Fruit fly (Drosophila melanogaster): ENCODE results near the gene CG2931.

CG2931 gene

dm6 chr3R:5588573-5588972 lies 20.2 kb upstream of the CG2931 start, which contains the start of gene PolZ2:
PolZ2 (plus strand) TSS chr3R:5588873.
- TF ChIP-seq Rel (GFP tag; optimal IDR thresholded peaks at IDR 0.05) = no peak
- no peak for TF ChIP-seq Rel (tag; optimal IDR thresholded peaks at IDR 0.05)
- no peak for TF ChIP-seq Sp1 (GFP tag; optimal IDR thresholded peaks at IDR 0.05)

dm6 chr3R:5587863-5588519 lies 19.6 kb upstream of the CG2931 start, which contains the start of gene CG2926:
CG2926 (minus strand) TSS chr3R:5588380.
- TF ChIP-seq dmrt93B (GFP tag; optimal IDR thresholded peaks at IDR 0.05) = no peak
- no peak for TF ChIP-seq psq (GFP tag; optimal IDR thresholded peaks at IDR 0.05)
- peak; percentile 58 for TF ChIP-seq jim (GFP tag; optimal IDR thresholded peaks at IDR 0.05)
- TF ChIP-seq ey (GFP tag; optimal IDR thresholded peaks at IDR 0.05) = peak; percentile 34
- TF ChIP-seq Hr83 (GFP tag; optimal IDR thresholded peaks at IDR 0.05; ENCODE audit: poor library complexity, severe bottlenecking) = peak; percentile 88
- TF ChIP-seq Dfd (GFP tag; optimal IDR thresholded peaks at IDR 0.05) = no peak
- TF ChIP-seq CG9705 (GFP tag; optimal IDR thresholded peaks at IDR 0.05) = peak; percentile 16
- TF ChIP-seq OdsH (GFP tag; optimal IDR thresholded peaks at IDR 0.05) = peak; percentile 15
- TF ChIP-seq Jra (GFP tag; optimal IDR thresholded peaks at IDR 0.05) = no peak
- no peak for TF ChIP-seq Hnf4 (GFP tag; optimal IDR thresholded peaks at IDR 0.05)
- TF ChIP-seq h (GFP tag; optimal IDR thresholded peaks at IDR 0.05) = peak; percentile 54
- TF ChIP-seq br (GFP tag; optimal IDR thresholded peaks at IDR 0.05) = no peak
- TF ChIP-seq Abd-B (GFP tag; optimal IDR thresholded peaks at IDR 0.05) = no peak
- no peak for TF ChIP-seq pan (optimal IDR thresholded peaks at IDR 0.05)

- TF ChIP-seq br (GFP tag; optimal IDR thresholded peaks at IDR 0.05) (peak; percentile 4), dmrt93B (GFP tag; optimal IDR thresholded peaks at IDR 0.05) (no peak)
Observed at dm6 chr3R:5573883-5574282, 5.5 kb upstream of the CG2931 start.

DNA sequence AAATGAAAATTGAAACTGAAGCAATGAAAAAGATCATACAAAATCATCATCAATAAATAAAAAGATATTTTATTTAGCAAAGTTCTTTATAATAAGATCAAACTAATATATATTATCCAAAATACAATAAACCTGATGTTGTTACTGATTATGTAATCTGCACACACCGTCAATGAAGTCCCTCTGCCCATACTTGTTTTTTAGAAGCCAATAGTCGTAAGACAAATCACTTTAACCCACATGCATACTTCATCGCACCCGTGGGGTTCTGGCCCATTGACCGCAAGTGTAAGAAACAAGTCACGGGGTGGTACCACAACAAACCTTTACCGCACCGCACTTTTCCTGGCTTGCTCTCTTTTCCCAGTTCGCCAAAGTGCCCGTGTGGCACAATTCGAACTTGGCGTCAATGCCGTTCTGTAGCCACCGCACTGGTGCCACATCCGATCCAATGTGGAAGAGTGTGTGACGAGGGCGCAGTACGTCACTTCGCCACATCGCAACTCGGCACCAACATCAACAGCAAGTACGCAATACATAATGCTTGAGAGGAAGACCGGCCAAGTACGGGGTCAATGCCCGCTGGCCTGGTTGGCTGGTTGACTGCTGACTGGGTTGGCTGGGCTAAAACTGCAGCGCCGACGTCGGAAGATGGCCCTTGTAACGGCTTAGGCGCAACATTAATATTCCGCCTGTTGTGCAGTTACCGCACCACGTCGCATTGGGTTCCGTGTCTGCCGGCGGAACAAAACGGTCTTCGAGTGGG lies 4.7 kb upstream of the CG2931 start:
- no peak for TF ChIP-seq sv (GFP tag; optimal IDR thresholded peaks at IDR 0.05)
- no peak for TF ChIP-seq CG9705 (GFP tag; optimal IDR thresholded peaks at IDR 0.05)
- TF ChIP-seq dmrt93B (GFP tag; optimal IDR thresholded peaks at IDR 0.05) = no peak
- TF ChIP-seq foxo (GFP tag; optimal IDR thresholded peaks at IDR 0.05) = peak in 1 of 2 experiments; percentile 26
- peak; percentile 37 for TF ChIP-seq Sp1 (GFP tag; optimal IDR thresholded peaks at IDR 0.05)
- TF ChIP-seq HLH106 (tag; optimal IDR thresholded peaks at IDR 0.05) = peak; percentile 30
- peak; percentile 2 for TF ChIP-seq fru (GFP tag; optimal IDR thresholded peaks at IDR 0.05)
- TF ChIP-seq woc (GFP tag; optimal IDR thresholded peaks at IDR 0.05) = peak; percentile 20

- no peak for TF ChIP-seq Rel (GFP tag; optimal IDR thresholded peaks at IDR 0.05)
- peak; percentile 28 for TF ChIP-seq Rel (tag; optimal IDR thresholded peaks at IDR 0.05)
- TF ChIP-seq dsf (GFP tag; optimal IDR thresholded peaks at IDR 0.05; ENCODE audit: borderline replicate concordance) = no peak
- TF ChIP-seq GATAd (GFP tag; optimal IDR thresholded peaks at IDR 0.05) = no peak
- TF ChIP-seq Mio (GFP tag; optimal IDR thresholded peaks at IDR 0.05) = no peak
Observed at dm6 chr3R:5571756-5572155, 3.3 kb upstream of the CG2931 start.

dm6 chr3R:5571437-5571750 lies 3.0 kb upstream of the CG2931 start:
- TF ChIP-seq lola (GFP tag; optimal IDR thresholded peaks at IDR 0.05) (no peak), ey (GFP tag; optimal IDR thresholded peaks at IDR 0.05) (no peak), tai (GFP tag; optimal IDR thresholded peaks at IDR 0.05) (no peak), Myc (optimal IDR thresholded peaks at IDR 0.05) (no peak), Dif (GFP tag; optimal IDR thresholded peaks at IDR 0.05; ENCODE audit: partially characterized antibody) (no peak), fru (GFP tag; optimal IDR thresholded peaks at IDR 0.05) (no peak)
